Fruit fly (Drosophila melanogaster) whole organism, embryonic: Measurements from ENCODE around the gene topi.
A peak's percentile ranks its signal among the peaks of the same experiment; 100 is the strongest.

Experiments
- Ada2b ChIP-seq: fragments of 200-800 bp; sonication (Bioruptor generic); IDR thresholded peaks from 2 replicates; pipeline ENCODE4 v1.3.6; 2022; ENCODE audit warnings: missing biosample characterization, missing genetic modification characterization
- BEAF-32 ChIP-seq: fragments of 200-800 bp; sonication (Bioruptor generic); optimal IDR thresholded peaks from 3 replicates; lab custom pipeline; 2017; ENCODE audit warnings: missing biosample characterization, missing genetic modification characterization, mild to moderate bottlenecking, moderate library complexity, missing genetic modification reagents
- C15 ChIP-seq: fragments of 200-800 bp; sonication (Bioruptor generic); IDR thresholded peaks from 3 replicates; pipeline ENCODE4 v1.3.6; 2022; ENCODE audit warnings: missing biosample characterization, missing genetic modification characterization
- CG10565 ChIP-seq: fragments of 200-800 bp; sonication (Bioruptor generic); optimal IDR thresholded peaks from 3 replicates; lab custom pipeline; 2016; ENCODE audit warnings: missing biosample characterization, mild to moderate bottlenecking, missing genetic modification characterization
- CG11093 ChIP-seq: fragments of 200-800 bp; sonication (Bioruptor generic); IDR thresholded peaks from 3 replicates; pipeline ENCODE4 v1.3.6; 2022; ENCODE audit warnings: missing biosample characterization, missing genetic modification characterization
- CG11398 ChIP-seq: fragments of 200-800 bp; sonication (Bioruptor generic); optimal IDR thresholded peaks from 2 replicates; lab custom pipeline; 2016; ENCODE audit warnings: missing biosample characterization, missing genetic modification characterization
- CG12236 ChIP-seq: fragments of 200-800 bp; sonication (Bioruptor generic); optimal IDR thresholded peaks from 2 replicates; lab custom pipeline; 2016; ENCODE audit warnings: missing biosample characterization, missing genetic modification characterization
- CG12769 ChIP-seq: fragments of 200-800 bp; sonication (Bioruptor generic); optimal IDR thresholded peaks from 2 replicates; lab custom pipeline; 2019; ENCODE audit warnings: missing biosample characterization, mild to moderate bottlenecking, missing genetic modification characterization, moderate library complexity
- CG13424 ChIP-seq: fragments of 200-800 bp; sonication (Bioruptor generic); optimal IDR thresholded peaks from 2 replicates; lab custom pipeline; 2019; ENCODE audit warnings: missing biosample characterization, mild to moderate bottlenecking, missing genetic modification characterization, moderate library complexity
- CG14667 ChIP-seq: fragments of 200-800 bp; sonication (Bioruptor generic); IDR thresholded peaks from 2 replicates; pipeline ENCODE4 v1.3.6; 2022; ENCODE audit warnings: missing biosample characterization, missing genetic modification characterization
- CG15011 ChIP-seq: fragments of 200-800 bp; sonication (Bioruptor generic); optimal IDR thresholded peaks from 3 replicates; lab custom pipeline; 2018; ENCODE audit warnings: missing biosample characterization, mild to moderate bottlenecking, missing genetic modification characterization
- CG15269 ChIP-seq: fragments of 200-800 bp; sonication (Bioruptor generic); optimal IDR thresholded peaks from 2 replicates; lab custom pipeline; 2018; ENCODE audit warnings: missing biosample characterization, mild to moderate bottlenecking, missing genetic modification characterization, moderate library complexity
- CG15479 ChIP-seq: fragments of 200-800 bp; sonication (Bioruptor generic); optimal IDR thresholded peaks from 3 replicates; lab custom pipeline; 2019; ENCODE audit warnings: missing biosample characterization, mild to moderate bottlenecking, missing genetic modification characterization, moderate library complexity
- CG1602 ChIP-seq: fragments of 200-800 bp; sonication (Bioruptor generic); optimal IDR thresholded peaks from 3 replicates; lab custom pipeline; 2016; ENCODE audit warnings: missing biosample characterization, missing genetic modification characterization
- CG1603 ChIP-seq: fragments of 200-800 bp; sonication (Bioruptor generic); optimal IDR thresholded peaks from 2 replicates; lab custom pipeline; 2019; ENCODE audit warnings: missing biosample characterization, mild to moderate bottlenecking, missing genetic modification characterization, moderate library complexity
- CG17361 ChIP-seq: fragments of 200-800 bp; sonication (Bioruptor generic); IDR thresholded peaks from 3 replicates; pipeline ENCODE4 v1.3.6; 2022; ENCODE audit warnings: missing biosample characterization, missing genetic modification characterization
- CG18619 ChIP-seq: fragments of 200-800 bp; sonication (Bioruptor generic); optimal IDR thresholded peaks from 3 replicates; lab custom pipeline; 2017; ENCODE audit warnings: missing biosample characterization, mild to moderate bottlenecking, missing genetic modification characterization
- CG2199 ChIP-seq: fragments of 200-800 bp; sonication (Bioruptor generic); IDR thresholded peaks from 3 replicates; pipeline ENCODE4 v1.3.6; 2022; ENCODE audit warnings: missing biosample characterization, missing genetic modification characterization
- CG32532 ChIP-seq: fragments of 200-800 bp; sonication (Bioruptor generic); IDR thresholded peaks from 2 replicates; pipeline ENCODE4 v1.3.6; 2022; ENCODE audit warnings: missing biosample characterization, missing genetic modification characterization
- CG4328 ChIP-seq: fragments of 200-800 bp; sonication (Bioruptor generic); optimal IDR thresholded peaks from 3 replicates; lab custom pipeline; 2017; ENCODE audit warnings: missing biosample characterization, missing genetic modification reagents, missing genetic modification characterization
- CG8765 ChIP-seq: fragments of 200-800 bp; sonication (Bioruptor generic); IDR thresholded peaks from 2 replicates; pipeline ENCODE4 v1.3.6; 2022; ENCODE audit warnings: missing biosample characterization, missing genetic modification characterization
- CG9437 ChIP-seq: fragments of 200-800 bp; sonication (Bioruptor generic); optimal IDR thresholded peaks from 2 replicates; lab custom pipeline; 2018; ENCODE audit warnings: missing biosample characterization, mild to moderate bottlenecking, missing genetic modification characterization
- CoRest ChIP-seq: fragments of 200-800 bp; sonication (Bioruptor generic); optimal IDR thresholded peaks from 3 replicates; lab custom pipeline; 2018; ENCODE audit warnings: missing biosample characterization, mild to moderate bottlenecking, missing genetic modification characterization, moderate library complexity
- D19B ChIP-seq: fragments of 200-800 bp; sonication (Bioruptor generic); optimal IDR thresholded peaks from 2 replicates; lab custom pipeline; 2017; ENCODE audit warnings: missing biosample characterization, mild to moderate bottlenecking, missing genetic modification characterization
- Deaf1 ChIP-seq: fragments of 200-800 bp; optimal IDR thresholded peaks from 3 replicates; lab custom pipeline; 2019; ENCODE audit warnings: missing biosample characterization, mild to moderate bottlenecking, missing genetic modification characterization, moderate library complexity
- Dll ChIP-seq: fragments of 200-800 bp; sonication (Bioruptor generic); IDR thresholded peaks from 4 replicates; pipeline ENCODE4 v1.3.6; 2022; ENCODE audit warnings: missing biosample characterization, missing genetic modification characterization; ENCODE audit not compliant: partially characterized antibody
- E2f1 ChIP-seq: fragments of 200-800 bp; sonication (Bioruptor generic); IDR thresholded peaks from 2 replicates; pipeline ENCODE4 v1.3.6; 2022; ENCODE audit warnings: missing biosample characterization, missing genetic modification characterization
- H15 ChIP-seq: fragments of 200-800 bp; sonication (Bioruptor generic); IDR thresholded peaks from 3 replicates; pipeline ENCODE4 v1.3.6; 2022; ENCODE audit warnings: missing biosample characterization, missing genetic modification characterization
- HHEX ChIP-seq: fragments of 200-800 bp; sonication (Bioruptor generic); optimal IDR thresholded peaks from 3 replicates; lab custom pipeline; 2017; ENCODE audit warnings: missing biosample characterization, mild to moderate bottlenecking, missing genetic modification characterization, missing genetic modification reagents
- HLH3B ChIP-seq: fragments of 200-800 bp; sonication (Bioruptor generic); IDR thresholded peaks from 2 replicates; pipeline ENCODE4 v1.3.6; 2022; ENCODE audit warnings: missing biosample characterization, missing genetic modification characterization
- Hr3 ChIP-seq: fragments of 200-800 bp; sonication (Bioruptor generic); optimal IDR thresholded peaks from 3 replicates; lab custom pipeline; 2016; ENCODE audit warnings: missing biosample characterization, missing genetic modification characterization
- Neu2 ChIP-seq: fragments of 200-800 bp; sonication (Bioruptor generic); optimal IDR thresholded peaks from 3 replicates; lab custom pipeline; 2016; ENCODE audit warnings: missing biosample characterization, missing genetic modification characterization, borderline replicate concordance
- Rx ChIP-seq: fragments of 200-800 bp; sonication (Bioruptor generic); IDR thresholded peaks from 2 replicates; pipeline ENCODE4 v1.3.6; 2022; ENCODE audit warnings: missing biosample characterization, missing genetic modification characterization
- Spps ChIP-seq: fragments of 200-800 bp; sonication (Bioruptor generic); optimal IDR thresholded peaks from 2 replicates; lab custom pipeline; 2018; ENCODE audit warnings: missing biosample characterization, mild to moderate bottlenecking, missing genetic modification characterization
- Tbp ChIP-seq: fragments of >200 bp; optimal IDR thresholded peaks from 2 replicates; lab custom pipeline; 2018; ENCODE audit warnings: missing biosample characterization, missing genetic modification characterization
- Usf ChIP-seq: fragments of 200-800 bp; sonication (Bioruptor generic); optimal IDR thresholded peaks from 2 replicates; lab custom pipeline; 2017; ENCODE audit warnings: missing genotype, missing biosample characterization, missing genetic modification characterization
- btn ChIP-seq: fragments of 200-800 bp; sonication (Bioruptor generic); optimal IDR thresholded peaks from 2 replicates; lab custom pipeline; 2016; ENCODE audit warnings: missing biosample characterization, missing genetic modification characterization
- cas ChIP-seq: fragments of 200-800 bp; sonication (Bioruptor generic); IDR thresholded peaks from 2 replicates; pipeline ENCODE4 v1.3.6; 2022; ENCODE audit warnings: missing biosample characterization, missing genetic modification characterization
- cg ChIP-seq: fragments of 200-800 bp; sonication (Bioruptor generic); optimal IDR thresholded peaks from 3 replicates; lab custom pipeline; 2019; ENCODE audit warnings: missing biosample characterization, mild to moderate bottlenecking, missing genetic modification characterization, moderate library complexity
- corto ChIP-seq: fragments of 200-800 bp; sonication (Bioruptor generic); optimal IDR thresholded peaks from 2 replicates; lab custom pipeline; 2016; ENCODE audit warnings: missing biosample characterization, mild to moderate bottlenecking, missing genetic modification characterization, moderate library complexity
- dati ChIP-seq: fragments of 200-800 bp; sonication (Bioruptor generic); IDR thresholded peaks from 2 replicates; pipeline ENCODE4 v1.3.6; 2022; ENCODE audit warnings: missing biosample characterization, missing genetic modification characterization
- dimm ChIP-seq: fragments of 200-800 bp; sonication (Bioruptor generic); IDR thresholded peaks from 2 replicates; pipeline ENCODE4 v1.3.6; 2022; ENCODE audit warnings: missing biosample characterization, missing genetic modification characterization
- fru ChIP-seq: fragments of >200 bp; optimal IDR thresholded peaks from 2 replicates; lab custom pipeline; 2017
- gce ChIP-seq: fragments of 200-800 bp; sonication (Bioruptor generic); IDR thresholded peaks from 3 replicates; pipeline ENCODE4 v1.3.6; 2022; ENCODE audit warnings: missing biosample characterization, missing genetic modification characterization
- gt ChIP-seq: fragments of 200-800 bp; sonication (Bioruptor generic); IDR thresholded peaks from 2 replicates; pipeline ENCODE4 v1.3.6; 2022; ENCODE audit warnings: missing biosample characterization, missing genetic modification characterization
- mam ChIP-seq: fragments of 200-800 bp; sonication (Bioruptor generic); optimal IDR thresholded peaks from 3 replicates; lab custom pipeline; 2016; ENCODE audit warnings: missing biosample characterization, missing genetic modification characterization
- nerfin-2 ChIP-seq: fragments of 200-800 bp; sonication (Bioruptor generic); IDR thresholded peaks from 2 replicates; pipeline ENCODE4 v1.3.6; 2022; ENCODE audit warnings: missing biosample characterization, missing genetic modification characterization; ENCODE audit not compliant: partially characterized antibody
- oc ChIP-seq: fragments of 200-800 bp; sonication (Bioruptor generic); optimal IDR thresholded peaks from 2 replicates; lab custom pipeline; 2018; ENCODE audit warnings: missing biosample characterization, mild to moderate bottlenecking, missing genetic modification characterization, moderate library complexity
- salm ChIP-seq: fragments of 200-800 bp; sonication (Bioruptor generic); optimal IDR thresholded peaks from 2 replicates; lab custom pipeline; 2018; ENCODE audit warnings: missing biosample characterization, mild to moderate bottlenecking, missing genetic modification characterization
- slbo ChIP-seq: fragments of 200-800 bp; sonication (Bioruptor generic); IDR thresholded peaks from 2 replicates; pipeline ENCODE4 v1.3.6; 2022; ENCODE audit warnings: missing biosample characterization, missing genetic modification characterization

topi gene

dm6 chr3R:9759360-9760191 is 15.3 kb upstream of the topi start, which contains the start of gene Mpi (continued):
- TF ChIP-seq CG17361 (GFP tag; lab: Robert Waterston, UW) (no peak; the same call in 1 of the 3 replicates), dimm (GFP tag; lab: Robert Waterston, UW) (no peak), Deaf1 (tag; lab: Kevin White, UChicago) (no peak), corto (GFP tag; lab: Kevin White, UChicago) (no peak), CG32532 (peak; percentile 42), salm (peak; percentile 41), BEAF-32 (peak; percentile 67), mam (GFP tag; lab: Kevin White, UChicago) (no peak), CG8765 (GFP tag; lab: Robert Waterston, UW) (no peak), CG13424 (tag; lab: Kevin White, UChicago) (peak; percentile 49), CG18619 (GFP tag; lab: Kevin White, UChicago) (no peak), CG15479 (GFP tag; lab: Kevin White, UChicago) (no peak), CG1603 (tag; lab: Kevin White, UChicago) (peak; percentile 60), CG4328 (no peak), CG9437 (GFP tag; lab: Kevin White, UChicago) (no peak), CoRest (tag; lab: Kevin White, UChicago) (peak; percentile 40), btn (GFP tag; lab: Kevin White, UChicago) (no peak), CG1602 (GFP tag; lab: Kevin White, UChicago) (peak; percentile 1), D19B (no peak), CG2199 (GFP tag; lab: Robert Waterston, UW) (no peak), oc (tag; lab: Kevin White, UChicago) (no peak), CG14667 (no peak), H15 (GFP tag; lab: Robert Waterston, UW) (no peak), Ada2b (GFP tag; lab: Robert Waterston, UW) (no peak), HLH3B (GFP tag; lab: Robert Waterston, UW) (no peak), CG10565 (no peak), Hr3 (GFP tag; lab: Kevin White, UChicago) (peak; percentile 23), Dll (GFP tag; lab: Robert Waterston, UW) (peak; percentile 67), CG15011 (GFP tag; lab: Kevin White, UChicago) (no peak), gce (GFP tag; lab: Robert Waterston, UW) (no peak), CG12236 (GFP tag; lab: Kevin White, UChicago) (no peak), C15 (GFP tag; lab: Robert Waterston, UW) (no peak), gt (no peak), fru (lab: Kevin White, UChicago) (no peak), cg (no peak), Spps (tag; lab: Kevin White, UChicago) (no peak), E2f1 (GFP tag; lab: Robert Waterston, UW) (no peak), cas (GFP tag; lab: Robert Waterston, UW) (no peak), Tbp (GFP tag; lab: Kevin White, UChicago) (no peak), nerfin-2 (GFP tag; lab: Robert Waterston, UW) (peak; percentile 31; the same call in 1 of the 2 replicates), CG11093 (GFP tag; lab: Robert Waterston, UW) (no peak), CG15269 (tag; lab: Kevin White, UChicago) (no peak), CG11398 (GFP tag; lab: Kevin White, UChicago) (no peak), Usf (GFP tag; lab: Kevin White, UChicago) (no peak), Neu2 (no peak), Rx (GFP tag; lab: Robert Waterston, UW) (no peak), slbo (GFP tag; lab: Robert Waterston, UW) (peak; percentile 19; the same call in 1 of the 2 replicates), dati (GFP tag; lab: Robert Waterston, UW) (no peak), CG12769 (tag; lab: Kevin White, UChicago) (no peak), HHEX (no peak)
